Fruit fly (Drosophila melanogaster) whole organism, pupa: Measurements from ENCODE around the gene CG3368.

Experiments
- CG10348 ChIP-seq: fragments of 200-800 bp; sonication (Bioruptor generic); IDR thresholded peaks from 2 replicates; pipeline ENCODE4 v1.3.6; 2022; ENCODE audit warnings: missing biosample characterization, missing genetic modification characterization
- CG12605 ChIP-seq: fragments of 200-800 bp; sonication (Bioruptor generic); IDR thresholded peaks from 2 replicates; pipeline ENCODE4 v1.3.6; 2022; ENCODE audit warnings: missing biosample characterization, missing genetic modification characterization
- CG13204 ChIP-seq: fragments of 200-800 bp; sonication (Bioruptor generic); optimal IDR thresholded peaks from 2 replicates; lab custom pipeline; 2018; ENCODE audit warnings: missing biosample characterization, mild to moderate bottlenecking, missing genetic modification characterization, moderate library complexity
- CG14655 ChIP-seq: fragments of 200-800 bp; sonication (Bioruptor generic); optimal IDR thresholded peaks from 3 replicates; lab custom pipeline; 2017; ENCODE audit warnings: mild to moderate bottlenecking, missing biosample characterization, missing genetic modification reagents, missing genetic modification characterization
- CG15710 ChIP-seq: fragments of 200-800 bp; sonication (Bioruptor generic); optimal IDR thresholded peaks from 2 replicates; lab custom pipeline; 2018; ENCODE audit warnings: missing biosample characterization, mild to moderate bottlenecking, missing genetic modification characterization, moderate library complexity
- CG17806 ChIP-seq: fragments of 200-800 bp; sonication (Bioruptor generic); optimal IDR thresholded peaks from 2 replicates; lab custom pipeline; 2018; ENCODE audit warnings: missing biosample characterization, mild to moderate bottlenecking, missing genetic modification characterization, moderate library complexity
- CG32121 ChIP-seq: fragments of 200-800 bp; sonication (Bioruptor generic); IDR thresholded peaks from 2 replicates; pipeline ENCODE4 v1.3.6; 2022; ENCODE audit warnings: missing biosample characterization, missing genetic modification characterization
- CG34367 ChIP-seq: fragments of 200-800 bp; sonication (Bioruptor generic); optimal IDR thresholded peaks from 2 replicates; lab custom pipeline; 2018; ENCODE audit warnings: missing biosample characterization, mild to moderate bottlenecking, missing genetic modification characterization
- CG4496 ChIP-seq: fragments of 200-800 bp; sonication (Bioruptor generic); IDR thresholded peaks from 3 replicates; pipeline ENCODE4 v1.3.6; 2022; ENCODE audit warnings: missing biosample characterization, missing genetic modification characterization
- CG8159 ChIP-seq: fragments of 200-800 bp; sonication (Bioruptor generic); optimal IDR thresholded peaks from 3 replicates; lab custom pipeline; 2018; ENCODE audit warnings: missing biosample characterization, mild to moderate bottlenecking, missing genetic modification characterization, moderate library complexity
- CG8301 ChIP-seq: fragments of 200-800 bp; sonication (Bioruptor generic); optimal IDR thresholded peaks from 2 replicates; lab custom pipeline; 2018; ENCODE audit warnings: missing biosample characterization, mild to moderate bottlenecking, missing genetic modification characterization
- CG9948 ChIP-seq: fragments of 200-800 bp; sonication (Bioruptor generic); optimal IDR thresholded peaks from 2 replicates; lab custom pipeline; 2018; ENCODE audit warnings: missing biosample characterization, mild to moderate bottlenecking, missing genetic modification characterization, moderate library complexity
- D1 ChIP-seq: fragments of 200-800 bp; sonication (Bioruptor generic); optimal IDR thresholded peaks from 2 replicates; lab custom pipeline; 2018; ENCODE audit warnings: missing biosample characterization, mild to moderate bottlenecking, missing genetic modification characterization, moderate library complexity
- EcR ChIP-seq: fragments of 200-800 bp; sonication (Bioruptor generic); optimal IDR thresholded peaks from 3 replicates; lab custom pipeline; 2019; ENCODE audit warnings: missing biosample characterization, missing genetic modification characterization, mild to moderate bottlenecking, moderate library complexity, missing genetic modification reagents
- Ets98B ChIP-seq: fragments of 200-800 bp; sonication (Bioruptor generic); IDR thresholded peaks from 2 replicates; pipeline ENCODE4 v1.3.6; 2022; ENCODE audit warnings: missing biosample characterization, missing genetic modification characterization
- Pif1A ChIP-seq: fragments of 200-800 bp; sonication (Bioruptor generic); optimal IDR thresholded peaks from 3 replicates; lab custom pipeline; 2016; ENCODE audit warnings: missing biosample characterization, missing genetic modification characterization
- Pif1B ChIP-seq: fragments of 200-800 bp; sonication (Bioruptor generic); optimal IDR thresholded peaks from 3 replicates; lab custom pipeline; 2016; ENCODE audit warnings: missing biosample characterization, missing genetic modification characterization
- Snoo ChIP-seq: fragments of 200-800 bp; sonication (Bioruptor generic); optimal IDR thresholded peaks from 3 replicates; lab custom pipeline; 2017; ENCODE audit warnings: missing biosample characterization, mild to moderate bottlenecking, missing genetic modification characterization, inconsistent platforms
- fd96Ca ChIP-seq: fragments of 200-800 bp; sonication (Bioruptor generic); IDR thresholded peaks from 3 replicates; pipeline ENCODE4 v1.3.6; 2022; ENCODE audit warnings: missing biosample characterization, missing genetic modification characterization
- gl ChIP-seq: fragments of 200-800 bp; sonication (Bioruptor generic); optimal IDR thresholded peaks from 2 replicates; lab custom pipeline; 2018; ENCODE audit warnings: missing biosample characterization, mild to moderate bottlenecking, missing genetic modification characterization
- rn ChIP-seq: fragments of 200-800 bp; sonication (Bioruptor generic); IDR thresholded peaks from 2 replicates; pipeline ENCODE4 v1.3.6; 2022; ENCODE audit warnings: missing biosample characterization, missing genetic modification characterization

The CG3368 gene

dm6 chr3R:27245401-27245757, 38.2 kb upstream of the CG3368 start:
- TF ChIP-seq CG15710 (tag; lab: Kevin White, UChicago) (no peak), CG32121 (GFP tag; lab: Robert Waterston, UW) (0 out of 2 replicates have a peak, but pooled peaks have one; percentile 25), Snoo (tag; lab: Kevin White, UChicago) (no peak), fd96Ca (no peak), CG13204 (GFP tag; lab: Kevin White, UChicago) (no peak), rn (GFP tag; lab: Robert Waterston, UW) (no peak)

DNA sequence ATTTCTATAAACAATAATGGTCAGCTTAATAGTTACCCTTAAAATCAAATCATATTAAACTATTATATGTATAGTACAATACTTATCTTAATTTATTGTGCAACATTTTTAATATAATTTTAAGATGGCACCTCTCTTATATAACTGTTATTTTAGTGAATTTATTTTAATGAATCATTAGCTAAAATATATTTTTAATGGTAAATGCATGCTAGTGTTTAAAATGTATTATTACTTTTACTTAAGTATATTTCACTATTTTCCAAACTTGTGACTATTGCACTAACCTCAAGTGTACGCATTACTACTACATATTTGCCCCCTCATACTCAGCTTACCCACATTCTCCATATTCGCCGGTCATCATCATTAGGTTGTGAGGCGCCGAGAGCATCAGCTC, 37.3 kb upstream of the CG3368 start:
- no peak for TF ChIP-seq gl (tag; lab: Kevin White, UChicago)
- TF ChIP-seq CG14655: no peak
- no peak for TF ChIP-seq rn (GFP tag; lab: Robert Waterston, UW)
- TF ChIP-seq D1 (tag; lab: Kevin White, UChicago): no peak
- TF ChIP-seq Pif1B (GFP tag; lab: Kevin White, UChicago): no peak
- peak; percentile 68 for TF ChIP-seq CG34367 (tag; lab: Kevin White, UChicago)
- TF ChIP-seq CG17806 (tag; lab: Kevin White, UChicago): peak; percentile 69
- TF ChIP-seq CG8159: peak; percentile 87
- TF ChIP-seq CG12605 (GFP tag; lab: Robert Waterston, UW): peak; percentile 64
- no peak for TF ChIP-seq EcR (GFP tag; lab: Kevin White, UChicago)
- TF ChIP-seq CG8301 (tag; lab: Kevin White, UChicago): peak; percentile 81
- TF ChIP-seq CG10348 (GFP tag; lab: Robert Waterston, UW): no peak
- no peak for TF ChIP-seq fd96Ca
- no peak for TF ChIP-seq Ets98B (GFP tag; lab: Robert Waterston, UW)
- no peak for TF ChIP-seq Snoo (tag; lab: Kevin White, UChicago)
- peak; percentile 80 for TF ChIP-seq CG15710 (tag; lab: Kevin White, UChicago)
- TF ChIP-seq CG9948 (tag; lab: Kevin White, UChicago): peak; percentile 83
- TF ChIP-seq Pif1A (GFP tag; lab: Kevin White, UChicago): peak; percentile 5
- TF ChIP-seq CG13204 (GFP tag; lab: Kevin White, UChicago): peak; percentile 10
- TF ChIP-seq CG32121 (GFP tag; lab: Robert Waterston, UW): peak; percentile 49
- peak; percentile 48; the same call in 1 of the 3 replicates for TF ChIP-seq CG4496

DNA sequence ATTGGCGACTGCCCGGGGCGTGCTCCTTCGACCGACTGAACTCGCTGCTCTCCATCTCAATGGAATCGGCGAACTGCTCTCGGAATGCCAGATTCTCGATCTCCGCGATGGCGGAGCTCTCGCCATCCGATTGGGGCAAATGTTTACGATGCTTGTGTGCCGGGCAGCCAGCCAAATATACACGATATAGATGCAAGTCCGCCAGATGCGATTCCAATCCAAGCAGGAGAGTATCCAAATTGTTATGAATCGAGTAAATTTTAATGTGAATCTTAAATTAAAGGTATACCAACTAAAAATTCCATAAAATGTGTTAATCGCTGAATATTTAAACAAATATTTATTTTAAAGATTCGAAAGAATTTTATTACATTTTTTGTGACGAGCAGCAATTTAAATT, 35.7 kb upstream of the CG3368 start, which contains the start of gene CG5984:
CG5984 (minus strand) TSS at position 101 of the 400 bp plus-strand sequence.
- TF ChIP-seq Snoo (tag; lab: Kevin White, UChicago): no peak
- no peak for TF ChIP-seq CG15710 (tag; lab: Kevin White, UChicago)
- no peak for TF ChIP-seq CG4496
- no peak for TF ChIP-seq CG32121 (GFP tag; lab: Robert Waterston, UW)
- no peak for TF ChIP-seq gl (tag; lab: Kevin White, UChicago)
- TF ChIP-seq CG34367 (tag; lab: Kevin White, UChicago): no peak
- no peak for TF ChIP-seq CG8301 (tag; lab: Kevin White, UChicago)
- no peak for TF ChIP-seq CG9948 (tag; lab: Kevin White, UChicago)
- TF ChIP-seq rn (GFP tag; lab: Robert Waterston, UW): no peak
- TF ChIP-seq CG13204 (GFP tag; lab: Kevin White, UChicago): no peak
- no peak for TF ChIP-seq D1 (tag; lab: Kevin White, UChicago)
- no peak for TF ChIP-seq CG12605 (GFP tag; lab: Robert Waterston, UW)
- no peak for TF ChIP-seq Ets98B (GFP tag; lab: Robert Waterston, UW)

dm6 chr3R:27250907-27251306, 32.7 kb upstream of the CG3368 start, which contains the start of the genes TTLL6B and TfIIA-L:
Gene TTLL6B, minus strand, starts transcription at chr3R:27251007.
Gene TfIIA-L, plus strand, starts transcription at chr3R:27251112.
- TF ChIP-seq CG34367 (tag; lab: Kevin White, UChicago) (no peak), gl (tag; lab: Kevin White, UChicago) (no peak), CG32121 (GFP tag; lab: Robert Waterston, UW) (no peak), CG17806 (tag; lab: Kevin White, UChicago) (no peak), CG9948 (tag; lab: Kevin White, UChicago) (no peak), Pif1B (GFP tag; lab: Kevin White, UChicago) (no peak), Pif1A (GFP tag; lab: Kevin White, UChicago) (no peak), CG15710 (tag; lab: Kevin White, UChicago) (no peak), Ets98B (GFP tag; lab: Robert Waterston, UW) (no peak), CG10348 (GFP tag; lab: Robert Waterston, UW) (no peak), fd96Ca (no peak), CG8301 (tag; lab: Kevin White, UChicago) (no peak), EcR (GFP tag; lab: Kevin White, UChicago) (no peak)

DNA sequence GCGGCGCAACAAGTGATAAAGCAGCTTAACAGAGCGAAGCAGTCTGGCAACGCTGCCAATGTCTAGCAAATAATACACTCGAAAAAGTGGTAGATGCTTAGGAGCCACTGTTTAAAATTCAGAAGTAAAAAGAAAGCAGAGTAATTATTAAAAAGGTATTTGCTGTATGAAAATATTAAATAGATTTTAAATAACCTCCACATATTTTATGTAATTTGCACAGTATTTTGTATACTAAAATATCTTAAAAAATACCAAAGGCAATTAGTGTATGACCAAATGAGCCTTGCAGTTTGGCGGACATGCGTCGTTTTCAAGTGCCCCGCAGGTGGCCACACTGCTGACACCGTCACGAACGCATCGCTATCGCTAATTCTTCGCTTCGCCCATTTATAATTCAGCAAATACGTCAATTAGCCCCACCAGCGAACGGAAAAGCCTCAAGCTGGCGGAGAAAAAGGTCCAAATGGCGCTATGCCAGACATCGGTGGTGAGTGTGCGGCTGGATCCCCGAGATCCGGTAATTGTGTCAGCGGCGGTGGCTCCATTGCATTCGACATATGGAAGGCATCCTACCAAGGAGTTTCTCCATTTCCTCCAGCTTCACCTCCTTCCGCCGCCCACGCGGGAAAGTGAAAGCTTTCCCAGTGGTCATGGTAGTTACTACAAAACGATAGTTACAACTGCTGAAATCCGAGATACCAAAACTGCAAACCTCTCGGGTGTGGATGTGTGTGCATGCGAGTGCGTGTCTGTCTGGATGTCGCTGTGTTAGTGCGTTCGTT, 30.3 kb upstream of the CG3368 start, which contains the start of gene pll:
pll (minus strand) TSS at position 47 of the 785 bp plus-strand sequence.
- TF ChIP-seq Pif1B (GFP tag; lab: Kevin White, UChicago): no peak
- TF ChIP-seq CG9948 (tag; lab: Kevin White, UChicago): peak; percentile 64
- TF ChIP-seq CG12605 (GFP tag; lab: Robert Waterston, UW): peak; percentile 90
- peak; percentile 94 for TF ChIP-seq CG4496
- TF ChIP-seq CG8301 (tag; lab: Kevin White, UChicago): peak; percentile 64
- peak; percentile 75 for TF ChIP-seq CG8159
- 0 out of 2 replicates have a peak, but pooled peaks have one; percentile 50 for TF ChIP-seq CG10348 (GFP tag; lab: Robert Waterston, UW)
- TF ChIP-seq CG32121 (GFP tag; lab: Robert Waterston, UW): peak; percentile 85
- peak; percentile 75 for TF ChIP-seq CG15710 (tag; lab: Kevin White, UChicago)
- peak; percentile 88 for TF ChIP-seq Ets98B (GFP tag; lab: Robert Waterston, UW)
- peak; percentile 71 for TF ChIP-seq CG34367 (tag; lab: Kevin White, UChicago)
- TF ChIP-seq CG13204 (GFP tag; lab: Kevin White, UChicago): no peak
- TF ChIP-seq gl (tag; lab: Kevin White, UChicago): no peak
- no peak for TF ChIP-seq Pif1A (GFP tag; lab: Kevin White, UChicago)
- peak; percentile 70; the same call in 1 of the 2 replicates for TF ChIP-seq rn (GFP tag; lab: Robert Waterston, UW)
- TF ChIP-seq Snoo (tag; lab: Kevin White, UChicago): peak; percentile 72
- peak; percentile 76 for TF ChIP-seq CG17806 (tag; lab: Kevin White, UChicago)
- TF ChIP-seq CG14655: no peak
- TF ChIP-seq EcR (GFP tag; lab: Kevin White, UChicago): peak; percentile 59
- no peak for TF ChIP-seq D1 (tag; lab: Kevin White, UChicago)
- peak; percentile 79 for TF ChIP-seq fd96Ca
